Fruit fly (Drosophila melanogaster) whole organism, embryonic: ENCODE results near the gene CG6912.

Experiments used
- Ada2b ChIP-seq: fragments of 200-800 bp; sonication (Bioruptor generic); IDR thresholded peaks from 2 replicates; pipeline ENCODE4 v1.3.6; 2022; ENCODE audit warnings: missing biosample characterization, missing genetic modification characterization
- Atf-2 ChIP-seq: fragments of 200-800 bp; sonication (Bioruptor generic); optimal IDR thresholded peaks from 2 replicates; lab custom pipeline; 2016; ENCODE audit warnings: missing biosample characterization, missing genetic modification characterization
- BEAF-32 ChIP-seq: fragments of 200-800 bp; sonication (Bioruptor generic); optimal IDR thresholded peaks from 3 replicates; lab custom pipeline; 2017; ENCODE audit warnings: missing biosample characterization, missing genetic modification characterization, mild to moderate bottlenecking, moderate library complexity, missing genetic modification reagents
- CG10267 ChIP-seq: fragments of 200-800 bp; sonication (Bioruptor generic); optimal IDR thresholded peaks from 2 replicates; lab custom pipeline; 2018; ENCODE audit warnings: missing biosample characterization, mild to moderate bottlenecking, missing genetic modification characterization, moderate library complexity
- CG10565 ChIP-seq: fragments of 200-800 bp; sonication (Bioruptor generic); optimal IDR thresholded peaks from 3 replicates; lab custom pipeline; 2016; ENCODE audit warnings: missing biosample characterization, mild to moderate bottlenecking, missing genetic modification characterization
- CG11085 ChIP-seq: fragments of 200-800 bp; sonication (Bioruptor generic); IDR thresholded peaks from 2 replicates; pipeline ENCODE4 v1.3.6; 2022; ENCODE audit warnings: missing biosample characterization, missing genetic modification characterization
- CG11560 ChIP-seq: fragments of 200-800 bp; sonication (Bioruptor generic); IDR thresholded peaks from 3 replicates; pipeline ENCODE4 v1.3.6; 2022; ENCODE audit warnings: missing biosample characterization, missing genetic modification characterization
- CG11723 ChIP-seq: fragments of 200-800 bp; sonication (Bioruptor generic); optimal IDR thresholded peaks from 2 replicates; lab custom pipeline; 2017; ENCODE audit warnings: missing biosample characterization, mild to moderate bottlenecking, missing genetic modification characterization
- CG12219 ChIP-seq: fragments of 200-800 bp; sonication (Bioruptor generic); optimal IDR thresholded peaks from 3 replicates; lab custom pipeline; 2018; ENCODE audit warnings: missing biosample characterization, mild to moderate bottlenecking, missing genetic modification characterization
- CG1233 ChIP-seq: fragments of 200-800 bp; sonication (Bioruptor generic); optimal IDR thresholded peaks from 4 replicates; lab custom pipeline; 2018; ENCODE audit warnings: missing biosample characterization, mild to moderate bottlenecking, missing genetic modification characterization
- CG14441 ChIP-seq: fragments of 200-800 bp; sonication (Bioruptor generic); IDR thresholded peaks from 2 replicates; pipeline ENCODE4 v1.3.6; 2022; ENCODE audit warnings: missing biosample characterization, missing genetic modification characterization
- CG14965 ChIP-seq: fragments of 200-800 bp; sonication (Bioruptor generic); optimal IDR thresholded peaks from 2 replicates; lab custom pipeline; 2016; ENCODE audit warnings: missing biosample characterization, missing genetic modification characterization, borderline replicate concordance
- CG1603 ChIP-seq: fragments of 200-800 bp; sonication (Bioruptor generic); optimal IDR thresholded peaks from 2 replicates; lab custom pipeline; 2019; ENCODE audit warnings: missing biosample characterization, mild to moderate bottlenecking, missing genetic modification characterization, moderate library complexity
- CG17568 ChIP-seq: fragments of 200-800 bp; sonication (Bioruptor generic); optimal IDR thresholded peaks from 2 replicates; lab custom pipeline; 2018; ENCODE audit warnings: missing biosample characterization, mild to moderate bottlenecking, missing genetic modification characterization, moderate library complexity
- CG18764 ChIP-seq: fragments of 200-800 bp; sonication (Bioruptor generic); optimal IDR thresholded peaks from 3 replicates; lab custom pipeline; 2016; ENCODE audit warnings: missing biosample characterization, missing genetic modification characterization
- CG31224 ChIP-seq: fragments of 200-800 bp; sonication (Bioruptor generic); IDR thresholded peaks from 2 replicates; pipeline ENCODE4 v1.3.6; 2022; ENCODE audit warnings: missing biosample characterization, missing genetic modification characterization
- CG31441 ChIP-seq: fragments of 200-800 bp; sonication (Bioruptor generic); IDR thresholded peaks from 2 replicates; pipeline ENCODE4 v1.3.6; 2022; ENCODE audit warnings: missing biosample characterization, missing genetic modification characterization
- CG3995 ChIP-seq: fragments of 200-800 bp; sonication (Bioruptor generic); optimal IDR thresholded peaks from 3 replicates; lab custom pipeline; 2016; ENCODE audit warnings: missing biosample characterization, missing genetic modification characterization
- CG4282 ChIP-seq: fragments of 200-800 bp; sonication (Bioruptor generic); optimal IDR thresholded peaks from 2 replicates; lab custom pipeline; 2016; ENCODE audit warnings: missing biosample characterization, missing genetic modification characterization
- CG4707 ChIP-seq: fragments of 200-800 bp; sonication (Bioruptor generic); optimal IDR thresholded peaks from 2 replicates; lab custom pipeline; 2018; ENCODE audit warnings: missing biosample characterization, mild to moderate bottlenecking, missing genetic modification characterization, moderate library complexity
- CG7271 ChIP-seq: fragments of 200-800 bp; sonication (Bioruptor generic); optimal IDR thresholded peaks from 2 replicates; lab custom pipeline; 2018; ENCODE audit warnings: missing biosample characterization, mild to moderate bottlenecking, missing genetic modification characterization, moderate library complexity
- CG7745 ChIP-seq: fragments of 200-800 bp; sonication (Bioruptor generic); optimal IDR thresholded peaks from 2 replicates; lab custom pipeline; 2018; ENCODE audit warnings: missing biosample characterization, mild to moderate bottlenecking, missing genetic modification characterization, moderate library complexity
- CG9215 ChIP-seq: fragments of 200-800 bp; sonication (Bioruptor generic); IDR thresholded peaks from 2 replicates; pipeline ENCODE4 v1.3.6; 2022; ENCODE audit warnings: missing biosample characterization, missing genetic modification characterization
- CG9876 ChIP-seq: fragments of 200-800 bp; sonication (Bioruptor generic); optimal IDR thresholded peaks from 2 replicates; lab custom pipeline; 2016; ENCODE audit warnings: missing biosample characterization, missing genetic modification characterization
- Dbx ChIP-seq: fragments of 200-800 bp; sonication (Bioruptor generic); IDR thresholded peaks from 3 replicates; pipeline ENCODE4 v1.3.6; 2022; ENCODE audit warnings: missing biosample characterization, missing genetic modification characterization
- Ets97D ChIP-seq: fragments of 200-800 bp; sonication (Bioruptor generic); optimal IDR thresholded peaks from 3 replicates; lab custom pipeline; 2016; ENCODE audit warnings: missing biosample characterization, missing genetic modification characterization
- H2.0 ChIP-seq: fragments of 200-800 bp; sonication (Bioruptor generic); IDR thresholded peaks from 2 replicates; pipeline ENCODE4 v1.3.6; 2022; ENCODE audit warnings: missing biosample characterization, missing genetic modification characterization
- Hr39 ChIP-seq: fragments of >200 bp; optimal IDR thresholded peaks from 2 replicates; lab custom pipeline; 2017
- Hr51 ChIP-seq, 2 experiments: fragments of 200-800 bp; sonication (Bioruptor generic); optimal IDR thresholded peaks; 2 replicates in 1 of 2; 3 replicates in 1 of 2; lab custom pipeline; 2016 to 2018; ENCODE audit warnings: missing biosample characterization in 2 of 2, missing genetic modification characterization in 2 of 2, mild to moderate bottlenecking in 1 of 2, moderate library complexity in 1 of 2
- Sox102F ChIP-seq: fragments of 200-800 bp; sonication (Bioruptor generic); optimal IDR thresholded peaks from 2 replicates; lab custom pipeline; 2018; ENCODE audit warnings: missing biosample characterization, mild to moderate bottlenecking, missing genetic modification characterization, moderate library complexity
- amos ChIP-seq: fragments of 200-800 bp; sonication (Bioruptor generic); IDR thresholded peaks from 2 replicates; pipeline ENCODE4 v1.3.6; 2022; ENCODE audit warnings: missing biosample characterization, missing genetic modification characterization; ENCODE audit not compliant: partially characterized antibody
- ara ChIP-seq: fragments of 200-800 bp; sonication (Bioruptor generic); IDR thresholded peaks from 2 replicates; pipeline ENCODE4 v1.3.6; 2022; ENCODE audit warnings: missing biosample characterization, missing genetic modification characterization
- cad ChIP-seq: fragments of >200 bp; optimal IDR thresholded peaks from 2 replicates; lab custom pipeline; 2017; ENCODE audit warnings: missing biosample characterization, missing genetic modification characterization
- cato ChIP-seq: fragments of 200-800 bp; sonication (Bioruptor generic); optimal IDR thresholded peaks from 2 replicates; lab custom pipeline; 2016; ENCODE audit warnings: missing biosample characterization, missing genetic modification characterization, borderline replicate concordance
- crc ChIP-seq: fragments of 200-800 bp; sonication (Bioruptor generic); optimal IDR thresholded peaks from 2 replicates; lab custom pipeline; 2016; ENCODE audit warnings: missing biosample characterization, missing genetic modification characterization
- croc ChIP-seq: fragments of 200-800 bp; sonication (Bioruptor generic); conservative IDR thresholded peaks from 3 replicates; pipeline ENCODE4 v1.3.6; 2022; ENCODE audit warnings: missing biosample characterization, missing genetic modification characterization
- crp ChIP-seq, 2 experiments: fragments of 200-800 bp; sonication (Bioruptor generic); optimal IDR thresholded peaks; 2 replicates in 1 of 2; 3 replicates in 1 of 2; lab custom pipeline; 2017; ENCODE audit warnings: missing biosample characterization in 2 of 2, missing genetic modification characterization in 2 of 2, mild to moderate bottlenecking in 1 of 2, moderate library complexity in 1 of 2
- dmrt99B ChIP-seq: fragments of 200-800 bp; sonication (Bioruptor generic); optimal IDR thresholded peaks from 2 replicates; lab custom pipeline; 2018; ENCODE audit warnings: missing biosample characterization, mild to moderate bottlenecking, missing genetic modification characterization, moderate library complexity
- eve ChIP-seq, 2 experiments: fragments of >200 bp; optimal IDR thresholded peaks; 2 replicates each; lab custom pipeline; 2017; ENCODE audit warnings: missing biosample characterization in 2 of 2, missing genetic modification characterization in 2 of 2
- ewg ChIP-seq: fragments of 200-800 bp; sonication (Bioruptor generic); optimal IDR thresholded peaks from 3 replicates; lab custom pipeline; 2017; ENCODE audit warnings: mild to moderate bottlenecking, missing biosample characterization, missing genetic modification reagents, missing genetic modification characterization
- gt ChIP-seq: fragments of 200-800 bp; sonication (Bioruptor generic); IDR thresholded peaks from 2 replicates; pipeline ENCODE4 v1.3.6; 2022; ENCODE audit warnings: missing biosample characterization, missing genetic modification characterization
- hbn ChIP-seq: fragments of 200-800 bp; sonication (Bioruptor generic); IDR thresholded peaks from 2 replicates; pipeline ENCODE4 v1.3.6; 2022; ENCODE audit warnings: missing biosample characterization, missing genetic modification characterization; ENCODE audit not compliant: partially characterized antibody
- mirr ChIP-seq: fragments of 200-800 bp; sonication (Bioruptor generic); optimal IDR thresholded peaks from 3 replicates; lab custom pipeline; 2018; ENCODE audit warnings: missing biosample characterization, mild to moderate bottlenecking, missing genetic modification characterization
- mld ChIP-seq: fragments of 200-800 bp; sonication (Bioruptor generic); IDR thresholded peaks from 3 replicates; pipeline ENCODE4 v1.3.6; 2022; ENCODE audit warnings: missing biosample characterization, missing genetic modification characterization; ENCODE audit not compliant: partially characterized antibody
- psq ChIP-seq: fragments of 200-800 bp; sonication (Bioruptor generic); optimal IDR thresholded peaks from 2 replicates; lab custom pipeline; 2017; ENCODE audit warnings: missing biosample characterization, missing genetic modification characterization
- salm ChIP-seq: fragments of 200-800 bp; sonication (Bioruptor generic); optimal IDR thresholded peaks from 2 replicates; lab custom pipeline; 2018; ENCODE audit warnings: missing biosample characterization, mild to moderate bottlenecking, missing genetic modification characterization
- seq ChIP-seq: fragments of 200-800 bp; sonication (Bioruptor generic); IDR thresholded peaks from 2 replicates; pipeline ENCODE4 v1.3.6; 2022; ENCODE audit warnings: missing biosample characterization, missing genetic modification characterization
- sim ChIP-seq: fragments of 200-800 bp; sonication (Bioruptor generic); IDR thresholded peaks from 2 replicates; pipeline ENCODE4 v1.3.6; 2022; ENCODE audit warnings: missing biosample characterization, missing genetic modification characterization
- slbo ChIP-seq: fragments of 200-800 bp; sonication (Bioruptor generic); IDR thresholded peaks from 2 replicates; pipeline ENCODE4 v1.3.6; 2022; ENCODE audit warnings: missing biosample characterization, missing genetic modification characterization
- ttk ChIP-seq: fragments of 200-800 bp; sonication (Bioruptor generic); IDR thresholded peaks from 2 replicates; pipeline ENCODE4 v2.1.2; 2022; ENCODE audit warnings: missing biosample characterization, missing genetic modification characterization
- vfl ChIP-seq: fragments of 200-800 bp; sonication (Bioruptor generic); optimal IDR thresholded peaks from 2 replicates; lab custom pipeline; 2016; ENCODE audit warnings: missing biosample characterization, missing genetic modification characterization
- zen ChIP-seq: fragments of 200-800 bp; sonication (Bioruptor generic); optimal IDR thresholded peaks from 3 replicates; lab custom pipeline; 2018; ENCODE audit warnings: missing biosample characterization, mild to moderate bottlenecking, missing genetic modification characterization, moderate library complexity

CG6912 gene

dm6 chr3R:15119730-15120129, 17.1 kb downstream of the CG6912 start (continued):
- no peak for TF ChIP-seq H2.0 (GFP tag; lab: Robert Waterston, UW)
- TF ChIP-seq eve (GFP tag; optimal IDR thresholded peaks at IDR 0.05; lab: Kevin White, UChicago), result peak in 1 of 2 experiments; percentile 21
- TF ChIP-seq psq, result no peak
- TF ChIP-seq CG7271 (tag; lab: Kevin White, UChicago), result no peak
- TF ChIP-seq ara, result no peak
- no peak for TF ChIP-seq CG14965
- TF ChIP-seq slbo, result peak; percentile 59
- no peak for TF ChIP-seq CG17568 (GFP tag; lab: Kevin White, UChicago)
- no peak for TF ChIP-seq Atf-2
- TF ChIP-seq CG1603, result peak; percentile 25
- TF ChIP-seq CG7745 (tag; lab: Kevin White, UChicago), result no peak
- peak in 1 of 2 experiments; percentile 45 for TF ChIP-seq Hr51 (GFP tag; optimal IDR thresholded peaks at IDR 0.05; lab: Kevin White, UChicago)
- no peak for TF ChIP-seq CG3995
- no peak for TF ChIP-seq mirr (GFP tag; lab: Kevin White, UChicago)
- no peak for TF ChIP-seq salm
- TF ChIP-seq BEAF-32 (GFP tag; lab: Kevin White, UChicago), result no peak
- no peak for TF ChIP-seq CG4282 (GFP tag; lab: Kevin White, UChicago)
- TF ChIP-seq CG11085 (GFP tag; lab: Robert Waterston, UW), result no peak
- no peak for TF ChIP-seq crc (GFP tag; lab: Kevin White, UChicago)
- no peak for TF ChIP-seq mld (GFP tag; lab: Robert Waterston, UW)
- TF ChIP-seq CG18764 (GFP tag; lab: Kevin White, UChicago), result no peak
- no peak for TF ChIP-seq CG31224
- no peak for TF ChIP-seq CG14441 (GFP tag; lab: Robert Waterston, UW)
- no peak; the same call in 2 of the 3 replicates for TF ChIP-seq Dbx (GFP tag; lab: Robert Waterston, UW)
- no peak for TF ChIP-seq CG1233
- no peak for TF ChIP-seq seq (GFP tag; lab: Robert Waterston, UW)
- no peak for TF ChIP-seq Ets97D
- no peak for TF ChIP-seq CG11723 (GFP tag; lab: Kevin White, UChicago)
- TF ChIP-seq croc (GFP tag; lab: Robert Waterston, UW), result no peak
- TF ChIP-seq cato (GFP tag; lab: Kevin White, UChicago), result no peak
- no peak for TF ChIP-seq sim (GFP tag; lab: Robert Waterston, UW)
- no peak for TF ChIP-seq Ada2b (GFP tag; lab: Robert Waterston, UW)
- no peak for TF ChIP-seq CG9876 (GFP tag; lab: Kevin White, UChicago)
- no peak for TF ChIP-seq gt (GFP tag; lab: Robert Waterston, UW)
- no peak for TF ChIP-seq CG11560 (tag; lab: Robert Waterston, UW)
- no peak for TF ChIP-seq ttk
- TF ChIP-seq CG12219, result peak; percentile 1
- TF ChIP-seq Hr39 (lab: Kevin White, UChicago), result no peak
- no peak for TF ChIP-seq ewg (GFP tag; lab: Kevin White, UChicago)
- no peak for TF ChIP-seq CG10565 (GFP tag; lab: Kevin White, UChicago)
- TF ChIP-seq dmrt99B (tag; lab: Kevin White, UChicago), result peak; percentile 50
- TF ChIP-seq CG9215 (GFP tag; lab: Robert Waterston, UW), result no peak
- TF ChIP-seq crp (GFP tag; optimal IDR thresholded peaks at IDR 0.05; lab: Kevin White, UChicago), result no peak
- TF ChIP-seq Sox102F (GFP tag; lab: Kevin White, UChicago), result peak; percentile 34
- no peak for TF ChIP-seq vfl (GFP tag; lab: Kevin White, UChicago)
- TF ChIP-seq cad (GFP tag; lab: Kevin White, UChicago), result no peak
- no peak for TF ChIP-seq CG4707 (GFP tag; lab: Kevin White, UChicago)
- no peak for TF ChIP-seq amos (GFP tag; lab: Robert Waterston, UW)
- no peak for TF ChIP-seq hbn (GFP tag; lab: Robert Waterston, UW)
- no peak for TF ChIP-seq CG10267 (tag; lab: Kevin White, UChicago)
- no peak for TF ChIP-seq zen (tag; lab: Kevin White, UChicago)
- TF ChIP-seq CG31441 (GFP tag; lab: Robert Waterston, UW), result peak; percentile 16; the same call in 1 of the 2 replicates
